Worm (Caenorhabditis elegans) whole organism, mixed stage, embryonic: ENCODE results near the gene T09D3.8.

Experiments
- blmp-1 ChIP-seq: fragments of 150-350 bp; optimal IDR thresholded peaks from 2 replicates; lab custom pipeline; 2014; ENCODE audit warnings: missing biosample characterization, missing genetic modification characterization
- lin-13 ChIP-seq: fragments of 150-350 bp; optimal IDR thresholded peaks from 2 replicates; lab custom pipeline; 2014; ENCODE audit warnings: missing biosample characterization, missing genetic modification characterization
- lsy-2 ChIP-seq: fragments of 150-350 bp; optimal IDR thresholded peaks from 2 replicates; lab custom pipeline; 2014; ENCODE audit warnings: missing biosample characterization, missing genetic modification characterization
- nhr-2 ChIP-seq: fragments of 150-350 bp; optimal IDR thresholded peaks from 2 replicates; lab custom pipeline; 2014; ENCODE audit warnings: missing biosample characterization, missing genetic modification characterization
- nhr-76 ChIP-seq: sonication (generic microtip); optimal IDR thresholded peaks from 2 replicates; lab custom pipeline; 2017; ENCODE audit warnings: missing biosample characterization, missing genetic modification characterization
- pha-4 ChIP-seq: fragments of 150-350 bp; optimal IDR thresholded peaks from 2 replicates; lab custom pipeline; 2018; ENCODE audit warnings: missing biosample characterization, missing genetic modification reagents, missing genetic modification characterization
- snpc-4 ChIP-seq: fragments of 150-350 bp; optimal IDR thresholded peaks from 2 replicates; lab custom pipeline; 2014; ENCODE audit warnings: missing biosample characterization, missing genetic modification characterization
- sptf-1 ChIP-seq: sonication (generic microtip); optimal IDR thresholded peaks from 2 replicates; lab custom pipeline; 2017; ENCODE audit warnings: mild to moderate bottlenecking, missing genetic modification characterization, moderate library complexity, missing compliant biosample characterization
- unc-62 ChIP-seq: fragments of 150-350 bp; optimal IDR thresholded peaks from 2 replicates; lab custom pipeline; 2014; ENCODE audit warnings: missing biosample characterization, missing genetic modification reagents, missing genetic modification characterization
- ztf-11 ChIP-seq: fragments of 150-350 bp; optimal IDR thresholded peaks from 2 replicates; lab custom pipeline; 2014; ENCODE audit warnings: missing biosample characterization, missing genetic modification characterization

DNA sequence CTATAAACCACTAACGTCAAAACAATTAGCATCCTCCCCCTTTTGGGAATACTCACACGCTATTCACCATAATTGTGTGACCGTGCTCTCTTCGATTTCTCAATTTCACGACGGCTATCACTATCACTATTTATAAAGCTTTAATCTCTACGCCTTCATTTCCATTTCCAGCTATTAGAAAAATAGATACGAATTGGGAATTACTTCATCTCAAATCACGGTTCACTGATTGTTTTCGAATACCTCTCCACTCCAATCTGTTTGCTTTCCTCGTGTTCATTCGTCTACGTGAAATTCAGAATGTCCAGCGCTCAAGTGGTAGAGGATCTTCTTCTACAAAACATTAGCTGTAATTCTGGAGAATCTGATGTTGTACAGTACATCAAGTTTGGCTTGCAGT is 28.1 kb upstream of the T09D3.8 start, which contains the start of gene srg-29:
- TF ChIP-seq ztf-11 (no peak), nhr-2 (tag; lab: Kevin White, UChicago) (no peak), snpc-4 (no peak), unc-62 (no peak), nhr-76 (no peak), lin-13 (tag; lab: Kevin White, UChicago) (no peak), pha-4 (tag; lab: Kevin White, UChicago) (no peak), sptf-1 (tag; lab: Kevin White, UChicago) (no peak), lsy-2 (tag; lab: Kevin White, UChicago) (no peak), blmp-1 (tag; lab: Kevin White, UChicago) (no peak)
